Worm (Caenorhabditis elegans): ENCODE data around the gene R151.2.

DNA sequence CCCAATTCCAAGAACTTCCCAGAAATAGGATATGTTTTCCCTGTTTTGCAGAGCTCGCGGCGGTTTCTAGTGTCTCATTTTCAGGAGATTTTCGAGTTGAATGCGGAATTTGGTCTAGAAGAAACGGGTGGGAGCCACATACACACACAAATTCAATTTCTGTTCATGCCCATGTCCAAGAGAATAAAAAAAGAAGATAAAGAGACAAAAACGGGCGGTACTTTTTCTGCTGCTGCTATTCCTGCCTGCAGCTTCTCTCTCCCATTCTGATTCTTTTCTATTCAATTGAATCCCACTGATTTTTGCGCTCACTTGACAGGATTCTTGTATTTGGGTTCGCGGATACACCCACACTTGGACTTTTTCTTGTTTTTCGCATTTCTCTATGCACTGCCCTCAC is 52.8 kb downstream of the R151.2 start:
- TF ChIP-seq snpc-4 (tag; optimal IDR thresholded peaks at IDR 0.05) (no peak), unc-62 (GFP tag; optimal IDR thresholded peaks at IDR 0.05) (no peak), fos-1 (tag; optimal IDR thresholded peaks at IDR 0.05) (no peak), nhr-77 (tag; optimal IDR thresholded peaks at IDR 0.05) (no peak)

Data from whole organism, L1 larva.